Worm (Caenorhabditis elegans) whole organism, late embryonic: ENCODE data around the gene W08E12.6.
"Not testable (repeated sequence)": the region's sequence is repeated elsewhere in the genome, so short reads cannot be mapped to it uniquely, and the experiment has no call there.

ENCODE experiments used
- C08G9.2 ChIP-seq: sonication (generic microtip); optimal IDR thresholded peaks from 2 replicates; lab custom pipeline; 2016; ENCODE audit warnings: mild to moderate bottlenecking, missing genetic modification characterization, moderate library complexity, missing compliant biosample characterization
- C38D4.7 ChIP-seq: fragments of 200-800 bp; sonication (Bioruptor generic); optimal IDR thresholded peaks from 2 replicates; lab custom pipeline; 2018; ENCODE audit warnings: mild to moderate bottlenecking, missing genetic modification characterization, moderate library complexity, missing compliant biosample characterization
- F13H6.1 ChIP-seq: sonication (generic microtip); optimal IDR thresholded peaks from 2 replicates; lab custom pipeline; 2016; ENCODE audit warnings: missing genetic modification characterization, missing compliant biosample characterization
- K09A11.1 ChIP-seq: sonication (generic microtip); optimal IDR thresholded peaks from 2 replicates; lab custom pipeline; 2017; ENCODE audit warnings: antibody characterized with exemption, mild to moderate bottlenecking, missing genetic modification characterization, missing compliant biosample characterization; ENCODE audit not compliant: insufficient read depth
- T23F11.4 ChIP-seq: fragments of 200-800 bp; sonication (Bioruptor generic); optimal IDR thresholded peaks from 2 replicates; lab custom pipeline; 2018; ENCODE audit warnings: mild to moderate bottlenecking, missing genetic modification characterization, missing compliant biosample characterization
- Y22D7AL.16 ChIP-seq: sonication (generic microtip); optimal IDR thresholded peaks from 2 replicates; lab custom pipeline; 2016; ENCODE audit warnings: missing genetic modification characterization, missing compliant biosample characterization
- ahr-1 ChIP-seq: sonication (generic microtip); optimal IDR thresholded peaks from 2 replicates; lab custom pipeline; 2016; ENCODE audit warnings: missing genetic modification characterization, missing compliant biosample characterization
- ama-1 ChIP-seq: fragments of 150-350 bp; optimal IDR thresholded peaks from 2 replicates; lab custom pipeline; 2014
- ceh-14 ChIP-seq: sonication (generic microtip); optimal IDR thresholded peaks from 2 replicates; lab custom pipeline; 2016; ENCODE audit warnings: missing genotype, missing genetic modification characterization, missing compliant biosample characterization
- ceh-19 ChIP-seq: fragments of 200-800 bp; sonication (Bioruptor generic); optimal IDR thresholded peaks from 2 replicates; lab custom pipeline; 2018; ENCODE audit warnings: mild to moderate bottlenecking, missing genetic modification characterization, missing compliant biosample characterization
- ceh-2 ChIP-seq: sonication (generic microtip); optimal IDR thresholded peaks from 2 replicates; lab custom pipeline; 2016; ENCODE audit warnings: missing genotype, missing genetic modification characterization, missing compliant biosample characterization
- ceh-22 ChIP-seq: sonication (generic microtip); optimal IDR thresholded peaks from 2 replicates; lab custom pipeline; 2017; ENCODE audit warnings: missing biosample characterization, missing genetic modification characterization
- ceh-24 ChIP-seq: sonication (generic microtip); optimal IDR thresholded peaks from 2 replicates; lab custom pipeline; 2016; ENCODE audit warnings: mild to moderate bottlenecking, missing genetic modification characterization, missing compliant biosample characterization
- ceh-31 ChIP-seq: sonication (generic microtip); optimal IDR thresholded peaks from 2 replicates; lab custom pipeline; 2016; ENCODE audit warnings: missing genetic modification characterization, missing compliant biosample characterization
- ceh-34 ChIP-seq: sonication (generic microtip); optimal IDR thresholded peaks from 2 replicates; lab custom pipeline; 2016; ENCODE audit warnings: mild to moderate bottlenecking, missing genetic modification characterization, missing compliant biosample characterization
- ceh-45 ChIP-seq: fragments of 200-800 bp; sonication (Bioruptor generic); IDR thresholded peaks from 2 replicates; pipeline ENCODE4 v1.3.6; 2022; ENCODE audit warnings: missing genetic modification reagents, missing genetic modification characterization, missing compliant biosample characterization
- ceh-48 ChIP-seq: sonication (generic microtip); optimal IDR thresholded peaks from 2 replicates; lab custom pipeline; 2016; ENCODE audit warnings: missing genetic modification characterization, inconsistent platforms, missing compliant biosample characterization
- ceh-6 ChIP-seq: fragments of 200-800 bp; sonication (Bioruptor generic); optimal IDR thresholded peaks from 2 replicates; lab custom pipeline; 2018; ENCODE audit warnings: mild to moderate bottlenecking, missing genetic modification characterization, missing compliant biosample characterization
- ceh-9 ChIP-seq: sonication (generic microtip); optimal IDR thresholded peaks from 2 replicates; lab custom pipeline; 2016; ENCODE audit warnings: mild to moderate bottlenecking, missing genetic modification characterization, inconsistent platforms, missing compliant biosample characterization
- che-1 ChIP-seq: sonication (generic microtip); optimal IDR thresholded peaks from 2 replicates; lab custom pipeline; 2016; ENCODE audit warnings: mild to moderate bottlenecking, missing genetic modification characterization, missing compliant biosample characterization
- dmd-4 ChIP-seq: sonication (generic microtip); optimal IDR thresholded peaks from 2 replicates; lab custom pipeline; 2016; ENCODE audit warnings: borderline replicate concordance, missing genetic modification characterization, missing compliant biosample characterization
- elt-4 ChIP-seq: sonication (generic microtip); optimal IDR thresholded peaks from 2 replicates; lab custom pipeline; 2016; ENCODE audit warnings: missing genetic modification characterization, missing compliant biosample characterization
- eyg-1 ChIP-seq: sonication (generic microtip); optimal IDR thresholded peaks from 2 replicates; lab custom pipeline; 2016; ENCODE audit warnings: missing genotype, missing genetic modification characterization, missing compliant biosample characterization
- fax-1 ChIP-seq: sonication (generic microtip); optimal IDR thresholded peaks from 2 replicates; lab custom pipeline; 2016; ENCODE audit warnings: missing genotype, missing genetic modification characterization, missing compliant biosample characterization
- fkh-10 ChIP-seq: fragments of 150-350 bp; optimal IDR thresholded peaks from 2 replicates; lab custom pipeline; 2014; ENCODE audit warnings: missing biosample characterization, missing genetic modification reagents, missing genetic modification characterization
- fkh-6 ChIP-seq: sonication (generic microtip); optimal IDR thresholded peaks from 2 replicates; lab custom pipeline; 2016; ENCODE audit warnings: missing genetic modification characterization, missing compliant biosample characterization
- hlh-15 ChIP-seq: sonication (generic microtip); optimal IDR thresholded peaks from 2 replicates; lab custom pipeline; 2016; ENCODE audit warnings: missing genetic modification characterization, missing compliant biosample characterization
- hlh-8 ChIP-seq: sonication (generic microtip); optimal IDR thresholded peaks from 2 replicates; lab custom pipeline; 2016; ENCODE audit warnings: missing genotype, missing genetic modification characterization, missing compliant biosample characterization
- lin-11 ChIP-seq: fragments of 200-800 bp; sonication (Bioruptor generic); optimal IDR thresholded peaks from 2 replicates; lab custom pipeline; 2018; ENCODE audit warnings: mild to moderate bottlenecking, missing genetic modification characterization, missing compliant biosample characterization
- mec-3 ChIP-seq: sonication (generic microtip); optimal IDR thresholded peaks from 2 replicates; lab custom pipeline; 2016; ENCODE audit warnings: borderline replicate concordance, missing genetic modification characterization, missing compliant biosample characterization
- nhr-11 ChIP-seq: fragments of 150-350 bp; optimal IDR thresholded peaks from 2 replicates; lab custom pipeline; 2014; ENCODE audit warnings: missing biosample characterization, missing genetic modification characterization
- pag-3 ChIP-seq: sonication (generic microtip); optimal IDR thresholded peaks from 2 replicates; lab custom pipeline; 2016; ENCODE audit warnings: missing compliant biosample characterization, missing genetic modification characterization, borderline replicate concordance
- pha-2 ChIP-seq: sonication (generic microtip); optimal IDR thresholded peaks from 2 replicates; lab custom pipeline; 2017; ENCODE audit warnings: mild to moderate bottlenecking, missing genetic modification characterization, missing compliant biosample characterization
- pqm-1 ChIP-seq: sonication (generic microtip); optimal IDR thresholded peaks from 2 replicates; lab custom pipeline; 2016; ENCODE audit warnings: missing genetic modification characterization, missing compliant biosample characterization
- sox-2 ChIP-seq: fragments of 200-800 bp; sonication (Bioruptor generic); IDR thresholded peaks from 2 replicates; pipeline ENCODE4 v1.3.6; 2022; ENCODE audit warnings: missing genetic modification reagents, missing genetic modification characterization, missing compliant biosample characterization
- sox-4 ChIP-seq: sonication (generic microtip); optimal IDR thresholded peaks from 2 replicates; lab custom pipeline; 2017; ENCODE audit warnings: mild to moderate bottlenecking, missing genetic modification characterization, inconsistent platforms, missing compliant biosample characterization
- tbx-2 ChIP-seq: sonication (generic microtip); optimal IDR thresholded peaks from 2 replicates; lab custom pipeline; 2016; ENCODE audit warnings: missing genetic modification characterization, missing compliant biosample characterization
- tbx-7 ChIP-seq: sonication (generic microtip); optimal IDR thresholded peaks from 2 replicates; lab custom pipeline; 2016; ENCODE audit warnings: missing genotype, missing genetic modification characterization, missing compliant biosample characterization
- unc-3 ChIP-seq, 2 experiments: fragments of 200-800 bp in 1 of 2; sonication (Bioruptor generic) in 1 of 2; sonication (generic microtip) in 1 of 2; conservative IDR thresholded peaks in 1 of 2; optimal IDR thresholded peaks in 1 of 2; 2 replicates each; pipeline versions ENCODE4 v1.3.6 to Lab custom; 2016 to 2022; ENCODE audit warnings: missing compliant biosample characterization in 2 of 2, missing genetic modification characterization in 2 of 2, missing genetic modification reagents in 1 of 2
- unc-42 ChIP-seq: sonication (generic microtip); optimal IDR thresholded peaks from 2 replicates; lab custom pipeline; 2016; ENCODE audit warnings: missing genotype, missing genetic modification characterization, missing compliant biosample characterization
- unc-55 ChIP-seq: sonication (generic microtip); optimal IDR thresholded peaks from 2 replicates; lab custom pipeline; 2017; ENCODE audit warnings: missing biosample characterization, missing genetic modification reagents, missing genetic modification characterization
- zip-5 ChIP-seq: sonication (generic microtip); optimal IDR thresholded peaks from 2 replicates; lab custom pipeline; 2016; ENCODE audit warnings: missing genetic modification characterization, missing compliant biosample characterization
- ztf-16 ChIP-seq: sonication (generic microtip); optimal IDR thresholded peaks from 2 replicates; lab custom pipeline; 2017; ENCODE audit warnings: missing genetic modification characterization, missing compliant biosample characterization

The W08E12.6 gene

DNA sequence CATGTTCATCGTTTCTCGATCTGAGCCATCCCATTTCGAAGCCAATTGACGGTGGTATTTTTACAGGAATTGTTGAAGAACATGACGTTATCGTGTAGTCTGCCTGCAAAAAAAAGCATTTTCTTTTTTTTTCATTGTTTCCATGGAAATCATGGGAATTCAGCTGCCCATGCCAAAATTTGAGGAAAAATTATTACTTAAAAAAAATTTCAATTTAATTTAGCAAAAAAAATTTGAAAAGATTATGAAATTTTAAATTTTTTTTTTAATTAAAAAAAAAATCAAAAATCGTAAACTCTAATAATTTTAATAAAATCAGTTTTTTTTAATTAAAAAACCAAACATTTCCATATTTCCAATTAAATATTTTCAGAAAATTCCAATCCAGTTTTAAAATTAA lies 33.4 kb downstream of the W08E12.6 start, which contains the start of gene F42A6.5:
Gene F42A6.5, minus strand, starts transcription at position 101 of the 400 bp plus-strand sequence.
- TF ChIP-seq fkh-6 (tag; lab: Kevin White, UChicago); ceh-31; T23F11.4 (GFP tag; lab: Kevin White, UChicago): not testable (repeated sequence)

DNA sequence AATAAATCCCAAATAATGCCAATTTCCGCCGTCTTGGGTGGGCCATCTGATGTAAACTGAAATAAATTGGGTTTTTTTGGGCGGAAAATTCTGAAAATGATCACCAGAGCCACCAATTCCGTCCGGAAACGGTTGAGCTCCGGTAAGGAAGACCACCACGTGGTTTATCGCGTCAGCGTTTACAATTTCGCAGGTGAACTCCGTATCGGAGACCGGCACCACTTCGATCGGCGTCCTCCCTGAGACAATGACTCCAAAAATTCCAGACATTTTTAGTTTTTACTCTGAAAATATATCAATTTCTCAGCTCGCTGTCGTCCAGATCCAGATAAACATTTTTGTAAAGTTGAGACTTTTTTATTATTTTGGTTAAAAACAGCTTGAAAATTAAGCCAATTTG lies 38.2 kb downstream of the W08E12.6 start, which contains the start of gene F42A6.6:
Gene F42A6.6, minus strand, starts transcription at position 289 of the 400 bp plus-strand sequence.
- peak; percentile 88 for TF ChIP-seq ama-1 (lab: Kevin White, UChicago)
- TF ChIP-seq elt-4 (tag; lab: Kevin White, UChicago), result no peak
- no peak for TF ChIP-seq tbx-7 (tag; lab: Kevin White, UChicago)
- TF ChIP-seq unc-42 (tag; lab: Kevin White, UChicago), result no peak
- no peak for TF ChIP-seq K09A11.1 (tag; lab: Kevin White, UChicago)
- no peak for TF ChIP-seq ceh-24 (tag; lab: Kevin White, UChicago)
- TF ChIP-seq hlh-8 (tag; lab: Kevin White, UChicago), result no peak
- TF ChIP-seq ceh-9 (tag; lab: Kevin White, UChicago), result no peak
- no peak for TF ChIP-seq Y22D7AL.16 (tag; lab: Kevin White, UChicago)

DNA sequence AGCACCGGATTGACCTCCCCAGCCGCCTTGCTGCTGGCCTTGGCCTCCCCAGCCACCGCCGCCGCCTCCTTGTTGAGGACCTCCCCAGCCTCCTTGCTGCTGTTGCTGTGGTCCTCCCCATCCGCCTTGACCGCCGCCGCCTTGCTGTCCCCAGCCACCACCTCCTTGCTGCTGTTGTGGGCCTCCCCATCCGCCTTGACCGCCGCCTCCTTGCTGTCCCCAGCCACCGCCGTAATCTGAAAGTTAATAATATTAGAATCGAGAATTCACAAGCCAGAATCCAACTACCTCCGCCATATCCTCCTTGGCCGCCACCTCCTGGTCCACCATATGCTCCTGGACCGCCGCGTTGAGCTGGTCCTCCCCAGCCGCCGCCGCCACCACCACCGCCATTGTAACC lies 38.9 kb downstream of the W08E12.6 start:
- no peak for TF ChIP-seq ahr-1 (tag; lab: Kevin White, UChicago)
- TF ChIP-seq dmd-4 (tag; lab: Kevin White, UChicago), result no peak
- no peak for TF ChIP-seq ceh-2 (tag; lab: Kevin White, UChicago)
- no peak for TF ChIP-seq unc-55 (GFP tag; lab: Kevin White, UChicago)
- TF ChIP-seq ceh-14 (tag; lab: Kevin White, UChicago), result no peak
- no peak for TF ChIP-seq fax-1 (tag; lab: Kevin White, UChicago)
- no peak for TF ChIP-seq che-1 (tag; lab: Kevin White, UChicago)
- TF ChIP-seq ceh-34 (tag; lab: Kevin White, UChicago), result no peak
- TF ChIP-seq lin-11 (tag; lab: Kevin White, UChicago), result no peak
- TF ChIP-seq K09A11.1 (tag; lab: Kevin White, UChicago), result no peak
- no peak for TF ChIP-seq ztf-16 (tag; lab: Kevin White, UChicago)
- TF ChIP-seq nhr-11 (tag; lab: Kevin White, UChicago), result no peak
- TF ChIP-seq unc-42 (tag; lab: Kevin White, UChicago), result no peak
- no peak for TF ChIP-seq ceh-6 (GFP tag; lab: Kevin White, UChicago)
- TF ChIP-seq C08G9.2 (tag; lab: Kevin White, UChicago), result no peak
- no peak for TF ChIP-seq pqm-1 (tag; lab: Kevin White, UChicago)
- TF ChIP-seq F13H6.1, result no peak
- no peak for TF ChIP-seq eyg-1 (tag; lab: Kevin White, UChicago)
- TF ChIP-seq elt-4 (tag; lab: Kevin White, UChicago), result no peak
- TF ChIP-seq, all 69 proteins: peak for 0

DNA sequence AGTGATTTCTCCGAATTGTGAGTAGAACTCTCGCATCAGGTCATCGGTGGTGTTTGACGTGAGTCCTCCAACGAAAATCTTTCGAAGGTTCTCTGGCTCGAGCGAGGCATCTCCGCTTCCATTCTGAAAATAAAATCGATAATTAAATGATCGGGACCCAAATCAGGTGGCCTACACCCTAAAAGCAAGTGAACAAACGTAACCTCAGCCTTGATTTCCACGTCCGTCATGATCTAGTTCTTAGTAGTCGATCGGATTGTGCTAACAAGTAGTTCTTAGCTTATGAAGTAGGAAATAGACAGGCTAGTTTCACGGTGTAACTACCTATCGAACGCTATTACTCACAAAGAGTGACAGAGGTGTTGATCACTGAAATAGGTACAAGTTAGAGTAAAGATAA lies 39.8 kb downstream of the W08E12.6 start:
- no peak for TF ChIP-seq K09A11.1 (tag; lab: Kevin White, UChicago)

DNA sequence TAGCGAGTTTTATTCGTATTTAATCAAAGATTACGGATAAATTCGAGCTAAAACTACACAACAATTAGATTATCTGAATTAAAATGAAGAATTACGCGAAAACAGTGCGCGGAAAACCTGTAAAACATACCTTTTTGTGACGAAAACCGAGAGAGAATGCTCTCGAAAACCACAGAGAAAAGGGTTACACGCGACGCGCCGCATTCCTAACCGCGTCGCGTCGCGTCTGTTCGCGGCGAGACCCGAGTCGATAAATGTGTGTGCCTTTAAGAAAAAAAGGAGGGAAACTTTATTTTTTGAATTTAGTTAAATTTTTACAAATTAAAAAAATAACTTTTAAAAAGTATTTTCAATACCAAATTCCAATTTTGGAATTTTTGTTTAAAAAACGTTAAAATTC lies 40.3 kb downstream of the W08E12.6 start, which contains the start of gene hrpa-1:
Gene hrpa-1, minus strand, starts transcription at position 192 of the 400 bp plus-strand sequence.
- TF ChIP-seq ceh-22 (tag; lab: Kevin White, UChicago), result no peak
- no peak for TF ChIP-seq pha-2 (tag; lab: Kevin White, UChicago)
- no peak for TF ChIP-seq K09A11.1 (tag; lab: Kevin White, UChicago)
- TF ChIP-seq sox-2 (GFP tag; lab: Robert Waterston, UW), result no peak
- TF ChIP-seq ztf-16 (tag; lab: Kevin White, UChicago), result no peak
- no peak for TF ChIP-seq ceh-48
- no peak for TF ChIP-seq fkh-10 (GFP tag; lab: Kevin White, UChicago)
- TF ChIP-seq tbx-2 (tag; lab: Kevin White, UChicago), result peak; percentile 16
- TF ChIP-seq ceh-19, result no peak
- no peak for TF ChIP-seq T23F11.4 (GFP tag; lab: Kevin White, UChicago)
- no peak for TF ChIP-seq C38D4.7 (GFP tag; lab: Kevin White, UChicago)
- no peak for TF ChIP-seq pag-3
- no peak for TF ChIP-seq tbx-7 (tag; lab: Kevin White, UChicago)
- TF ChIP-seq hlh-15, result no peak
- TF ChIP-seq mec-3, result no peak
- no peak for TF ChIP-seq Y22D7AL.16 (tag; lab: Kevin White, UChicago)
- TF ChIP-seq nhr-11 (tag; lab: Kevin White, UChicago), result no peak
- no peak for TF ChIP-seq zip-5 (tag; lab: Kevin White, UChicago)
- no peak for TF ChIP-seq sox-4
- TF ChIP-seq ceh-45 (GFP tag; lab: Robert Waterston, UW), result no peak
- no peak for TF ChIP-seq C08G9.2 (tag; lab: Kevin White, UChicago)
- TF ChIP-seq unc-3 (GFP tag; conservative IDR thresholded peaks at IDR 0.05; lab: Robert Waterston, UW), result no peak
- TF ChIP-seq unc-3 (tag; optimal IDR thresholded peaks at IDR 0.05; lab: Kevin White, UChicago), result no peak
